Fruit fly (Drosophila melanogaster) whole organism, embryonic: ENCODE measurements around the gene CG14669.

Experiments
- BtbVII ChIP-seq: fragments of 200-800 bp; sonication (Bioruptor generic); optimal IDR thresholded peaks from 3 replicates; lab custom pipeline; 2017; ENCODE audit warnings: missing biosample characterization, mild to moderate bottlenecking, missing genetic modification characterization
- CG1024 ChIP-seq: fragments of 200-800 bp; sonication (Bioruptor generic); IDR thresholded peaks from 2 replicates; pipeline ENCODE4 v1.3.6; 2022; ENCODE audit warnings: missing biosample characterization, missing genetic modification characterization
- CG11696 ChIP-seq: fragments of 200-800 bp; sonication (Bioruptor generic); IDR thresholded peaks from 2 replicates; pipeline ENCODE4 v1.3.6; 2022; ENCODE audit warnings: missing biosample characterization, missing genetic modification characterization
- CG15696 ChIP-seq: fragments of 200-800 bp; sonication (Bioruptor generic); optimal IDR thresholded peaks from 2 replicates; lab custom pipeline; 2019; ENCODE audit warnings: missing biosample characterization, mild to moderate bottlenecking, missing genetic modification characterization, moderate library complexity
- CG1602 ChIP-seq: fragments of 200-800 bp; sonication (Bioruptor generic); optimal IDR thresholded peaks from 3 replicates; lab custom pipeline; 2016; ENCODE audit warnings: missing biosample characterization, missing genetic modification characterization
- CG2678 ChIP-seq: fragments of 200-800 bp; sonication (Bioruptor generic); optimal IDR thresholded peaks from 3 replicates; lab custom pipeline; 2019; ENCODE audit warnings: missing biosample characterization, mild to moderate bottlenecking, missing genetic modification characterization, moderate library complexity
- CG2875 ChIP-seq: fragments of 200-800 bp; sonication (Bioruptor generic); optimal IDR thresholded peaks from 2 replicates; lab custom pipeline; 2017; ENCODE audit warnings: missing biosample characterization, mild to moderate bottlenecking, missing genetic modification characterization, missing genetic modification reagents
- CG3281 ChIP-seq: fragments of 200-800 bp; sonication (Bioruptor generic); optimal IDR thresholded peaks from 3 replicates; lab custom pipeline; 2017; ENCODE audit warnings: missing biosample characterization, mild to moderate bottlenecking, missing genetic modification characterization
- CG4424 ChIP-seq: fragments of 200-800 bp; sonication (Bioruptor generic); optimal IDR thresholded peaks from 3 replicates; lab custom pipeline; 2016; ENCODE audit warnings: missing biosample characterization, missing genetic modification characterization
- CG6654 ChIP-seq: fragments of 200-800 bp; sonication (Bioruptor generic); optimal IDR thresholded peaks from 2 replicates; lab custom pipeline; 2017; ENCODE audit warnings: missing biosample characterization, mild to moderate bottlenecking, missing genetic modification characterization
- CG6791 ChIP-seq: fragments of 200-800 bp; sonication (Bioruptor generic); IDR thresholded peaks from 3 replicates; pipeline ENCODE4 v1.3.6; 2022; ENCODE audit warnings: missing biosample characterization, missing genetic modification characterization; ENCODE audit not compliant: partially characterized antibody
- CG9932 ChIP-seq: fragments of 200-800 bp; sonication (Bioruptor generic); IDR thresholded peaks from 2 replicates; pipeline ENCODE4 v1.3.6; 2022; ENCODE audit warnings: missing biosample characterization, missing genetic modification characterization
- CoRest ChIP-seq: fragments of 200-800 bp; sonication (Bioruptor generic); optimal IDR thresholded peaks from 3 replicates; lab custom pipeline; 2018; ENCODE audit warnings: missing biosample characterization, mild to moderate bottlenecking, missing genetic modification characterization, moderate library complexity
- Deaf1 ChIP-seq: fragments of 200-800 bp; optimal IDR thresholded peaks from 3 replicates; lab custom pipeline; 2019; ENCODE audit warnings: missing biosample characterization, mild to moderate bottlenecking, missing genetic modification characterization, moderate library complexity
- Fer1 ChIP-seq: fragments of 200-800 bp; sonication (Bioruptor generic); optimal IDR thresholded peaks from 2 replicates; lab custom pipeline; 2017; ENCODE audit warnings: missing biosample characterization, mild to moderate bottlenecking, missing genetic modification characterization
- H15 ChIP-seq: fragments of 200-800 bp; sonication (Bioruptor generic); IDR thresholded peaks from 3 replicates; pipeline ENCODE4 v1.3.6; 2022; ENCODE audit warnings: missing biosample characterization, missing genetic modification characterization
- HLHmδ ChIP-seq: fragments of 200-800 bp; sonication (Bioruptor generic); optimal IDR thresholded peaks from 2 replicates; lab custom pipeline; 2018; ENCODE audit warnings: missing biosample characterization, mild to moderate bottlenecking, missing genetic modification characterization, moderate library complexity
- Hr78 ChIP-seq, 2 experiments: fragments of 200-800 bp in 1 of 2; fragments of >200 bp in 1 of 2; sonication (Bioruptor generic) in 1 of 2; optimal IDR thresholded peaks; 2 replicates each; lab custom pipeline; 2017 to 2019; ENCODE audit warnings: missing biosample characterization in 2 of 2, missing genetic modification characterization in 2 of 2, mild to moderate bottlenecking in 1 of 2, moderate library complexity in 1 of 2
- Nf-YC ChIP-seq: fragments of 200-800 bp; optimal IDR thresholded peaks from 3 replicates; lab custom pipeline; 2019; ENCODE audit warnings: missing biosample characterization, mild to moderate bottlenecking, missing genetic modification characterization, moderate library complexity
- Sry-δ ChIP-seq: fragments of 200-800 bp; sonication (Bioruptor generic); optimal IDR thresholded peaks from 2 replicates; lab custom pipeline; 2016; ENCODE audit warnings: missing biosample characterization, missing genetic modification characterization
- bcd ChIP-seq: fragments of 200-800 bp; sonication (Bioruptor generic); optimal IDR thresholded peaks from 2 replicates; lab custom pipeline; 2017; ENCODE audit warnings: missing biosample characterization, mild to moderate bottlenecking, missing genetic modification characterization
- caup ChIP-seq: fragments of 200-800 bp; sonication (Bioruptor generic); optimal IDR thresholded peaks from 3 replicates; lab custom pipeline; 2017; ENCODE audit warnings: missing biosample characterization, mild to moderate bottlenecking, missing genetic modification characterization, moderate library complexity; ENCODE audit not compliant: severe bottlenecking
- chm ChIP-seq: fragments of 200-800 bp; sonication (Bioruptor generic); IDR thresholded peaks from 2 replicates; pipeline ENCODE4 v1.3.6; 2022; ENCODE audit warnings: missing biosample characterization, missing genetic modification characterization
- exex ChIP-seq: fragments of 200-800 bp; sonication (Bioruptor generic); optimal IDR thresholded peaks from 4 replicates; lab custom pipeline; 2018; ENCODE audit warnings: missing biosample characterization, mild to moderate bottlenecking, missing genetic modification characterization, moderate library complexity
- fd3F ChIP-seq: fragments of 200-800 bp; sonication (Bioruptor generic); optimal IDR thresholded peaks from 2 replicates; lab custom pipeline; 2018; ENCODE audit warnings: missing biosample characterization, mild to moderate bottlenecking, missing genetic modification characterization, moderate library complexity
- gro ChIP-seq: fragments of 200-800 bp; sonication (Bioruptor generic); optimal IDR thresholded peaks from 2 replicates; lab custom pipeline; 2016; ENCODE audit warnings: missing biosample characterization, missing genetic modification characterization
- gsb ChIP-seq: fragments of 200-800 bp; sonication (Bioruptor generic); IDR thresholded peaks from 2 replicates; pipeline ENCODE4 v1.3.6; 2022; ENCODE audit warnings: missing biosample characterization, missing genetic modification characterization
- kay ChIP-seq: fragments of 200-800 bp; sonication (Bioruptor generic); optimal IDR thresholded peaks from 2 replicates; lab custom pipeline; 2016; ENCODE audit warnings: missing biosample characterization, missing genetic modification characterization
- klu ChIP-seq: fragments of 200-800 bp; sonication (Bioruptor generic); IDR thresholded peaks from 2 replicates; pipeline ENCODE4 v1.3.6; 2022; ENCODE audit warnings: missing biosample characterization, missing genetic modification characterization
- knrl ChIP-seq: fragments of 200-800 bp; sonication (Bioruptor generic); IDR thresholded peaks from 3 replicates; pipeline ENCODE4 v1.3.6; 2022; ENCODE audit warnings: missing biosample characterization, missing genetic modification characterization; ENCODE audit not compliant: partially characterized antibody
- lov ChIP-seq, 2 experiments: fragments of 200-800 bp in 1 of 2; fragments of >200 bp in 1 of 2; sonication (Bioruptor generic) in 1 of 2; IDR thresholded peaks in 1 of 2; optimal IDR thresholded peaks in 1 of 2; 2 replicates in 1 of 2; 3 replicates in 1 of 2; pipeline versions ENCODE4 v1.3.6 to Lab custom; 2017 to 2022; ENCODE audit warnings: missing biosample characterization in 1 of 2, missing genetic modification characterization in 1 of 2
- maf-S ChIP-seq: fragments of 200-800 bp; sonication (Bioruptor generic); optimal IDR thresholded peaks from 2 replicates; lab custom pipeline; 2016; ENCODE audit warnings: missing biosample characterization, missing genetic modification characterization
- mirr ChIP-seq: fragments of 200-800 bp; sonication (Bioruptor generic); optimal IDR thresholded peaks from 3 replicates; lab custom pipeline; 2018; ENCODE audit warnings: missing biosample characterization, mild to moderate bottlenecking, missing genetic modification characterization
- odd ChIP-seq: fragments of 200-800 bp; sonication (Bioruptor generic); optimal IDR thresholded peaks from 2 replicates; lab custom pipeline; 2017; ENCODE audit warnings: missing biosample characterization, mild to moderate bottlenecking, missing genetic modification characterization
- sd ChIP-seq: fragments of 200-800 bp; sonication (Bioruptor generic); optimal IDR thresholded peaks from 3 replicates; lab custom pipeline; 2018; ENCODE audit warnings: missing biosample characterization, mild to moderate bottlenecking, missing genetic modification characterization, moderate library complexity
- sens ChIP-seq: fragments of 200-800 bp; sonication (Bioruptor generic); peaks from one replicate; lab custom pipeline; 2016; ENCODE audit warnings: missing biosample characterization, missing genetic modification characterization
- tio ChIP-seq: fragments of 200-800 bp; sonication (Bioruptor generic); optimal IDR thresholded peaks from 2 replicates; lab custom pipeline; 2017; ENCODE audit warnings: missing biosample characterization, missing genetic modification characterization, inconsistent platforms
- tup ChIP-seq: fragments of 200-800 bp; sonication (Bioruptor generic); optimal IDR thresholded peaks from 2 replicates; lab custom pipeline; 2016; ENCODE audit warnings: missing biosample characterization, mild to moderate bottlenecking, missing genetic modification characterization, moderate library complexity
- unpg ChIP-seq: fragments of 200-800 bp; sonication (Bioruptor generic); optimal IDR thresholded peaks from 3 replicates; lab custom pipeline; 2018; ENCODE audit warnings: missing biosample characterization, mild to moderate bottlenecking, missing genetic modification characterization, moderate library complexity
- z ChIP-seq: fragments of 200-800 bp; sonication (Bioruptor generic); IDR thresholded peaks from 3 replicates; pipeline ENCODE4 v1.3.6; 2022; ENCODE audit warnings: missing biosample characterization, missing genetic modification characterization
- zen ChIP-seq: fragments of 200-800 bp; sonication (Bioruptor generic); optimal IDR thresholded peaks from 3 replicates; lab custom pipeline; 2018; ENCODE audit warnings: missing biosample characterization, mild to moderate bottlenecking, missing genetic modification characterization, moderate library complexity

Gene CG14669

dm6 chr3R:5364539-5365273 is 49.6 kb upstream of the CG14669 start (continued):
- TF ChIP-seq odd (GFP tag; lab: Kevin White, UChicago) (no peak), maf-S (GFP tag; lab: Kevin White, UChicago) (no peak), H15 (GFP tag; lab: Robert Waterston, UW) (0 out of 3 replicates have a peak, but pooled peaks have one; percentile 16), sens (peak; percentile 27), fd3F (peak; percentile 40), CG6791 (GFP tag; lab: Robert Waterston, UW) (no peak), CG11696 (GFP tag; lab: Robert Waterston, UW) (no peak), exex (tag; lab: Kevin White, UChicago) (peak; percentile 71), CG4424 (GFP tag; lab: Kevin White, UChicago) (no peak), Deaf1 (no peak), CG9932 (GFP tag; lab: Robert Waterston, UW) (0 out of 2 replicates have a peak, but pooled peaks have one; percentile 16), CG2875 (GFP tag; lab: Kevin White, UChicago) (no peak), gsb (GFP tag; lab: Robert Waterston, UW) (no peak), unpg (GFP tag; lab: Kevin White, UChicago) (no peak), Hr78 (GFP tag; optimal IDR thresholded peaks at IDR 0.05; lab: Kevin White, UChicago) (no peak), zen (tag; lab: Kevin White, UChicago) (no peak), CG2678 (tag; lab: Kevin White, UChicago) (peak; percentile 29), tup (no peak), bcd (GFP tag; lab: Kevin White, UChicago) (no peak), caup (GFP tag; lab: Kevin White, UChicago) (peak; percentile 36), sd (tag; lab: Kevin White, UChicago) (peak; percentile 21), kay (no peak), tio (no peak), CG15696 (no peak), klu (GFP tag; lab: Robert Waterston, UW) (no peak), z (no peak), chm (0 out of 2 replicates have a peak, but pooled peaks have one; percentile 16), CG1024 (no peak), knrl (no peak), Fer1 (GFP tag; lab: Kevin White, UChicago) (no peak), gro (peak; percentile 13), lov (optimal IDR thresholded peaks at IDR 0.05; lab: Kevin White, UChicago) (no peak), lov (GFP tag; IDR thresholded peaks at IDR 0.05; lab: Robert Waterston, UW) (no peak), CG6654 (GFP tag; lab: Kevin White, UChicago) (no peak), BtbVII (GFP tag; lab: Kevin White, UChicago) (peak; percentile 25), CG1602 (GFP tag; lab: Kevin White, UChicago) (no peak), HLHmδ (GFP tag; lab: Kevin White, UChicago) (no peak), mirr (GFP tag; lab: Kevin White, UChicago) (peak; percentile 29), CG3281 (GFP tag; lab: Kevin White, UChicago) (no peak), Nf-YC (tag; lab: Kevin White, UChicago) (peak; percentile 4), Sry-δ (GFP tag; lab: Kevin White, UChicago) (no peak), CoRest (no peak)
